Worm (Caenorhabditis elegans): ENCODE data around the gene F17E9.4.

The F17E9.4 gene

DNA sequence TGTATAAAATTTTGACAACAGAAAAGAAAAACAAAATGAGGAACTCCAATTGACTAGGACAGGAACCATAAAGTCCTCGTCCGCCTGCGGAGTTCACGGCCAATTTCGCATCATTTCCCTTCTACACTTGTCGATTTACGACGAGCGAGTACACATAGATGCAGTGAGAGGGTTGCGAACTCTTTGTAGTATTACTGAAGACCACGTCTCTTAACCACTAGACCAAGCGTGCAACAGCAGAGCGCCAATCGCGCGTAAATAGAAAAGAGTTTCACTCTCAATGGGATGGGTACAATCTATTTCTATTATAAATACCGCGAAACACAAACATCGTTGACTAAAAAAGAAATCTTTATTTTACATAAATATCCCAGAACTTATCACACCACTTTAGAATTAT, 27.2 kb downstream of the F17E9.4 start:
- TF ChIP-seq elt-1 (tag; optimal IDR thresholded peaks at IDR 0.05; ENCODE audit: borderline replicate concordance, insufficient read depth) (no peak), bed-3 (GFP tag; optimal IDR thresholded peaks at IDR 0.05) (peak; percentile 74), ham-2 (GFP tag; optimal IDR thresholded peaks at IDR 0.05) (peak; percentile 82), nhr-237 (tag; optimal IDR thresholded peaks at IDR 0.05) (peak; percentile 38), M03D4.4 (tag; optimal IDR thresholded peaks at IDR 0.05) (peak; percentile 94), ces-1 (GFP tag; optimal IDR thresholded peaks at IDR 0.05) (no peak), elt-3 (tag; optimal IDR thresholded peaks at IDR 0.05) (no peak), ceh-39 (tag; optimal IDR thresholded peaks at IDR 0.05) (peak; percentile 48), nhr-12 (tag; optimal IDR thresholded peaks at IDR 0.05) (peak; percentile 25), unc-120 (tag; optimal IDR thresholded peaks at IDR 0.05; ENCODE audit: poor library complexity, severe bottlenecking) (peak; percentile 75), mab-5 (tag; optimal IDR thresholded peaks at IDR 0.05) (no peak), ztf-11 (tag; optimal IDR thresholded peaks at IDR 0.05) (peak; percentile 4), unc-39 (tag; optimal IDR thresholded peaks at IDR 0.05) (no peak), sptf-1 (tag; optimal IDR thresholded peaks at IDR 0.05) (peak; percentile 91), lin-32 (GFP tag; optimal IDR thresholded peaks at IDR 0.05) (peak; percentile 84), sem-2 (GFP tag; optimal IDR thresholded peaks at IDR 0.05) (peak; percentile 87), nhr-2 (tag; optimal IDR thresholded peaks at IDR 0.05) (no peak), lin-13 (tag; optimal IDR thresholded peaks at IDR 0.05) (peak; percentile 10), unc-62 (GFP tag; optimal IDR thresholded peaks at IDR 0.05) (peak; percentile 45), flh-1 (GFP tag; optimal IDR thresholded peaks at IDR 0.05) (peak; percentile 68), mep-1 (tag; optimal IDR thresholded peaks at IDR 0.05) (peak; percentile 86), ceh-83 (GFP tag; optimal IDR thresholded peaks at IDR 0.05) (peak; percentile 94), cnd-1 (tag; optimal IDR thresholded peaks at IDR 0.05) (peak; percentile 95), mls-2 (tag; optimal IDR thresholded peaks at IDR 0.05) (peak; percentile 93), tbx-8 (GFP tag; optimal IDR thresholded peaks at IDR 0.05) (peak; percentile 80), hlh-1 (tag; optimal IDR thresholded peaks at IDR 0.05) (peak; percentile 15), lsy-2 (tag; optimal IDR thresholded peaks at IDR 0.05) (no peak), snpc-4 (tag; optimal IDR thresholded peaks at IDR 0.05) (no peak), nhr-76 (tag; optimal IDR thresholded peaks at IDR 0.05) (no peak), drap-1 (GFP tag; optimal IDR thresholded peaks at IDR 0.05) (peak; percentile 92), nhr-28 (tag; optimal IDR thresholded peaks at IDR 0.05) (peak; percentile 54), zip-8 (tag; optimal IDR thresholded peaks at IDR 0.05) (no peak), ceh-43 (GFP tag; optimal IDR thresholded peaks at IDR 0.05) (peak; percentile 84), blmp-1 (tag; optimal IDR thresholded peaks at IDR 0.05) (no peak), pha-4 (tag; optimal IDR thresholded peaks at IDR 0.05) (peak; percentile 80)

DNA sequence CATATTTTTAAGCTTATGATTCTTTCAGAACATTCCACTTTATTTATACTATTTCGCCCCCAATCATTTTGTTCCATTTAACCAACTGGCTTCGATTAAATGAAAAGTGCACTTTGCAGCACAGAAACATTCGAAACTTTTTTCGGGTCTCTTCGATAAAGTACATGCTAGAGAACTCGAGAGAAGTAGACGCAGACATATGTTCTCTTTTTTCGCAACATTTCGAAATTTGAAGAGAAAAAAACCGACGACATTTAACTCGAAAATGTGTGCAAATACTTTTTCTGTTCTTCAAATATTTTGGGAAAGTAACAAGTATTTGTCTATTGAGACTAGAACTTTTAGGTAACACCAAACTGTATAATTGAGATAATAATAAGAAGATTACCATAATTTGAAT, 28.8 kb downstream of the F17E9.4 start:
- TF ChIP-seq blmp-1 (tag; optimal IDR thresholded peaks at IDR 0.05) (no peak), unc-120 (tag; optimal IDR thresholded peaks at IDR 0.05; ENCODE audit: poor library complexity, severe bottlenecking) (no peak), snpc-4 (tag; optimal IDR thresholded peaks at IDR 0.05) (no peak), mab-5 (tag; optimal IDR thresholded peaks at IDR 0.05) (no peak), ceh-43 (GFP tag; optimal IDR thresholded peaks at IDR 0.05) (no peak), mep-1 (tag; optimal IDR thresholded peaks at IDR 0.05) (no peak), lsy-2 (tag; optimal IDR thresholded peaks at IDR 0.05) (no peak), nhr-76 (tag; optimal IDR thresholded peaks at IDR 0.05) (no peak), lin-13 (tag; optimal IDR thresholded peaks at IDR 0.05) (no peak), elt-1 (tag; optimal IDR thresholded peaks at IDR 0.05; ENCODE audit: borderline replicate concordance, insufficient read depth) (no peak), hlh-1 (tag; optimal IDR thresholded peaks at IDR 0.05) (no peak), ham-2 (GFP tag; optimal IDR thresholded peaks at IDR 0.05) (no peak), nhr-12 (tag; optimal IDR thresholded peaks at IDR 0.05) (no peak), unc-39 (tag; optimal IDR thresholded peaks at IDR 0.05) (no peak), mls-2 (tag; optimal IDR thresholded peaks at IDR 0.05) (no peak), sptf-1 (tag; optimal IDR thresholded peaks at IDR 0.05) (no peak), nhr-2 (tag; optimal IDR thresholded peaks at IDR 0.05) (no peak), zip-8 (tag; optimal IDR thresholded peaks at IDR 0.05) (no peak), ces-1 (GFP tag; optimal IDR thresholded peaks at IDR 0.05) (no peak), cnd-1 (tag; optimal IDR thresholded peaks at IDR 0.05) (no peak)

DNA sequence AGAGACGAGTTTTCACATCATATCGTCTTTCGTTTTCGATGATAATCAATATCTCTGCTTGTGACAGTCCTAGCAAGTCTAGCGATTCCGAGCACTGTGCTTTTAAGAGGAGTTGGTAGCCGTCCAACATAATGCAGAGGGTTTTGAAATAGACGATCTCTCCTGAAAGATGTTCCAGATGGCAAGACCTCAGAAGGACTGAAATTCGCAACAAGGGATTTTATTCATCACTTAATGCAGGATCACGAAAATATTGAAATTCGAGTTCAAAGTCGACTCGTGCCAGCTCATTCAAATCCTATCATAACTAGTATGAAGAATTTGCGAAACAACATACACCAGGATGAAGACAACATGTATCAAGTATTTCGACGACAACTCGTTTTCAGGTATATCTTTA, 29.3 kb downstream of the F17E9.4 start, which contains the start of gene D2096.7:
TSS of gene D2096.7 (minus strand) at position 130 of the 400 bp plus-strand sequence.
- no peak for TF ChIP-seq mls-2 (tag; optimal IDR thresholded peaks at IDR 0.05)
- TF ChIP-seq pha-4 (tag; optimal IDR thresholded peaks at IDR 0.05), result no peak
- TF ChIP-seq tbx-8 (GFP tag; optimal IDR thresholded peaks at IDR 0.05), result no peak
- no peak for TF ChIP-seq elt-3 (tag; optimal IDR thresholded peaks at IDR 0.05)
- no peak for TF ChIP-seq sem-2 (GFP tag; optimal IDR thresholded peaks at IDR 0.05)
- TF ChIP-seq ceh-83 (GFP tag; optimal IDR thresholded peaks at IDR 0.05), result no peak
- TF ChIP-seq blmp-1 (tag; optimal IDR thresholded peaks at IDR 0.05), result no peak
- TF ChIP-seq nhr-28 (tag; optimal IDR thresholded peaks at IDR 0.05), result no peak
- TF ChIP-seq flh-1 (GFP tag; optimal IDR thresholded peaks at IDR 0.05), result no peak
- TF ChIP-seq ces-1 (GFP tag; optimal IDR thresholded peaks at IDR 0.05), result no peak
- TF ChIP-seq nhr-76 (tag; optimal IDR thresholded peaks at IDR 0.05), result no peak
- TF ChIP-seq elt-1 (tag; optimal IDR thresholded peaks at IDR 0.05; ENCODE audit: borderline replicate concordance, insufficient read depth), result no peak
- TF ChIP-seq mab-5 (tag; optimal IDR thresholded peaks at IDR 0.05), result no peak
- no peak for TF ChIP-seq lsy-2 (tag; optimal IDR thresholded peaks at IDR 0.05)
- TF ChIP-seq cnd-1 (tag; optimal IDR thresholded peaks at IDR 0.05), result no peak
- no peak for TF ChIP-seq nhr-2 (tag; optimal IDR thresholded peaks at IDR 0.05)
- TF ChIP-seq bed-3 (GFP tag; optimal IDR thresholded peaks at IDR 0.05), result no peak
- no peak for TF ChIP-seq unc-120 (tag; optimal IDR thresholded peaks at IDR 0.05; ENCODE audit: poor library complexity, severe bottlenecking)

All from whole organism, mixed stage, embryonic.